Worm (Caenorhabditis elegans) whole organism, L4/young adult: ENCODE measurements around the gene srz-37.

ENCODE experiments used
- W03F9.2 ChIP-seq: fragments of 150-350 bp; optimal IDR thresholded peaks from 2 replicates; lab custom pipeline; 2014; ENCODE audit warnings: missing biosample characterization, missing genetic modification characterization
- dao-5 ChIP-seq: sonication (generic microtip); optimal IDR thresholded peaks from 2 replicates; lab custom pipeline; 2016; ENCODE audit warnings: missing genotype, missing genetic modification characterization, moderate library complexity, missing compliant biosample characterization
- him-1 ChIP-seq: sonication (generic microtip); optimal IDR thresholded peaks from 2 replicates; lab custom pipeline; 2016; ENCODE audit warnings: missing genotype, missing genetic modification reagents, missing genetic modification characterization, missing compliant biosample characterization

The srz-37 gene

DNA sequence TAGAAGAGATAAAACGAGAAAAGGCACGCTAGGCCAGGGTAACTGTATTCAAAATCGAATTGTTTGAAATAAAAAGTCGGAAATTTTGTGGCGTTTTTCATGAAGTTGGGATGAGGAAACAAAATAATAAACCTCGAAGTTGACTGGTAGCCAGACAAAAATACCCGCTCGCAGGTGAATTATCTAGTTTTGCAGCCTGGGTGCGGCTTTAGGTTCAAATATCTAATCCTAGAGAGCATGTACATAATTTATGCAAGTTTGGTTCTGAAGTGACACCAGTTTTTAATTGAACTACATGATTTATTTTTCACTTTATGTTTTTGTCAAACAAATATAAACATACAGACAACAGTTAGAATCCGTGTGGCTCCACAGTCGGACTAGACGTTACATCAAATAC, at the start of gene srz-37:
srz-37 (minus strand) TSS at position 101 of the 400 bp plus-strand sequence.
- TF ChIP-seq W03F9.2 (tag; lab: Kevin White, UChicago) = no peak
- no peak for TF ChIP-seq dao-5
- no peak for TF ChIP-seq him-1 (tag; lab: Kevin White, UChicago)

DNA sequence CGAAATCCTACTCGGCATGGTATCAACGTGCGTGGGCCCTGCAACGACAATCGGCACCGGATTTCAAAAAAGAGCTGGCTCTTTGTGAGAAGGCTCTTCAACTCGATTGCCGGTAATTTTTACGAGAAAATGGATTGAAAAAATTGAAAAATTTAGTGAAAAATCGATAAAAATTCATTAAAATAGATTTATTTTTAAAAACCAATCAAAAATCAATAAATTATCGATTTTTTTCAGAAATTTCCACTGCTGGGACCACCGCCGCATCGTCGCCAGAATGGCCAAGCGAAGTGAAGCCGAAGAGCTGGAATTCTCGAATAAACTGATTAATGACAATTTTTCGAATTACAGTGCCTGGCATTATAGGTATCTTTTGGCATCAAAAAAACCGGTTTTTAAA, 46.2 kb upstream of the srz-37 start:
- TF ChIP-seq W03F9.2 (tag; lab: Kevin White, UChicago) (no peak), dao-5 (no peak)

DNA sequence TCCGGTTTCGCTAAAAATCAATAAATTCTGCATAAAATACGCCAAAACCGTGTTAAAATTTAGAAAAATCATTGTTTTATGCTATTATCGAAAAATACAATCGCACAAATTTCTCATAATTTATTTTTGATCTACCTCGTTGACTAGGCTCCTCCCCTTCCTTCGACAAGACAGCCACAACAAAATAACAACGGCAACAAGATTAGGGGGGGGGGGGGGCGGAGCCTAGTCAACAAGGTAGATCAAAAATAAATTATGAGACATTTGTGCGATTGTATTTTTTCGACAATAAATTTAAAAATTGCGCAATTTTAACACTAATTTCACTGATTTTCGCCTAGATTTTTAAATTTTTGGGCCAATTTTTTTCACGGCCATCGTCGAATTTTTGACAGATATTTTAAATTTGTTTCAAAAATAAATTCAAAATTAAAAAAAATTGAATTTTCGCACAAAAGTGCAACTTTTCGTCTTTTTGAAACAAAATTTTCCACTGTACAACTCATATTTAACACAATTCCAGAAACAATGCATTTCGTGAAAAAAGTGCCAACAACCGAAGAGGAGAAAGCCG, 45.3 kb upstream of the srz-37 start, which contains the start of gene M57.2:
M57.2 (plus strand) TSS at position 524 of the 574 bp plus-strand sequence.
- TF ChIP-seq dao-5 = no peak

DNA sequence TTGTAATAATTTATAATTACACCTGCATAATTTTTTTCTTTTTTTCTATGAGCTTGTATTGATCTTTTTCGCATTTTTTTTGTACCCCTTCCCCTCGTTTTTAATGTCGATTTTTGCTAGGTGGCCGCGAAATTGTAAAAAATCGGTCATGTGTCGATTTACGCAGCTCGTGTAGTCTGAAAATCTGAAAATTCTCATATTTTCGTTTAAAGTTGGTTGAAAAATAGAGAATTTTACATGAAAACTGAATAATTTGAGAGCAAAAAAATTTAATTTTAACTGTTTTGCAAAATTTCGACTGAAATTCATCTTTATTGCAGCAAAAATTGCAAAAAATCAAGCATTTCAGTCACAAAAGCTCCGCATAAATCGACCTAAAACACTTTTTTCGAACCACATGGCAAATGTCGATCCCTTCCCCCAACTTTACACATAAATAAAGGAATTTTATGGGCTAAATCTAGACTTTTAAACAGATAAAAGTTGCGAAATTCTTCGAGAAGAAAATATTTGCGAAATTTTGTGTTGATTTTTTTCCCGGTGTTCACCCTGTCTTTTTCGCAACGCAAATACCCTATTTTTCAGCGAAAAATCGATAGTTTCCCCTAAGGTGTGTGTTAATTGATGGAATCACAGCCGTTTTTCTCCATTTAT, 44.6 kb upstream of the srz-37 start:
- no peak for TF ChIP-seq W03F9.2 (tag; lab: Kevin White, UChicago)

DNA sequence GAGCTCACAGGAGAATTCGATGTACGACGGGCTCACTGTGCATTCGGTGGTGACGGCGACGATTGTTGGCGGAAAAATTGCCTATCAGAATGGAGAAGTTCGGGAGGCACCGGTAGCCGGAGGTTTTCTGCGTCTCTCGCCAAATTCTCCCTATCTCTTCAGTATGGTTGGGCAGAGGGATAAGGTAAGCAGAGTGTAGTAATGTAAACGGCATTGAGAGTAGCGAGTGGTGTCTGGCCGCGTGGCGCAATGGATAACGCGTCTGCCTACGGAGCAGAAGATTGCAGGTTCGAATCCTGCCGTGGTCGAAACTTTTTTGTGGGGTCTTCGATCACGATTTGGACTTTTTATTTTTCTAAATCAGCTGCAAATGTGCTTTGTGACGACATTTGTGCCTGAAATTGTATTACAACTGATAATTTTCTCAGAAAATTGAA, 42.9 kb upstream of the srz-37 start:
- TF ChIP-seq him-1 (tag; lab: Kevin White, UChicago) (peak; percentile 23), W03F9.2 (tag; lab: Kevin White, UChicago) (no peak), dao-5 (no peak)

DNA sequence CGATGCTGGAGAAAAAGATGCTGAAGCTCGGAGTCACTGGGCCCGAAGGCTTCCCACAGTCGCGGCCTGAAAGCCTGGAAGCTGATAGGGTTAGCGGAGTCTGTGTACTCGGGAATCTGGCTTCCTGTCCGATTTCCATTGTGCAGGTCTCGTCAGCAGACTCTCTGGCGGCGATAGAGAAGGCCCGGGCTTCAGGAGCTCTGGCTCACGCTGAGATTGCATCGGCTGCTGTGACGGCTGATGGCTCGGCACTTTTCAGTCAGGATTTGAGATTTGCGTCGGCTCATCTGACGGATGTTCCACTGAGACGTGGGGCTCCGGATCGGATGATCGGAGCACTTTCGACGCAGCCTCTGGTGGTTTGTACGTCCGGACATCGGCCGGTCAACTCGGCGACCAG, 41.8 kb upstream of the srz-37 start:
- TF ChIP-seq W03F9.2 (tag; lab: Kevin White, UChicago) = no peak
- TF ChIP-seq him-1 (tag; lab: Kevin White, UChicago) = no peak
- TF ChIP-seq dao-5 = no peak

DNA sequence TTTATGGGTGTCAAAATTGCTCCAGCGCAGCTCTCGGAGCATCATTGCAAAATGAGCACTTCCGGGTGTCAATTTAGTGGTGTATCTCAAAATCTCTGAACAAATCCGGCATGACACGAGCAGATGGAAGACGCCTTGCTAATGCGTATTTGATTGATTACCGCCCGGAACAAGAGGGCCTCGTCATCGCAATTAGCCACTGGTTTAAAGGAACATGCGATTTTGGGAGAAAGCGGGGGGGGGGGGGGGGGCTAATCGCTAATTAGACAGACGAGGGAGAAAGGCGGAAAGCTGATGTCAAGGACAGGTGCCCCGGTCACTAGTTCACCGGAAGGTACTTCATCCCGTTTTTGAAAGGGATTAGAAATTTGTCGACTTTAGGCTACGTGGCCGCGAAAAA, 40.0 kb upstream of the srz-37 start:
- no peak for TF ChIP-seq W03F9.2 (tag; lab: Kevin White, UChicago)
- no peak for TF ChIP-seq dao-5

DNA sequence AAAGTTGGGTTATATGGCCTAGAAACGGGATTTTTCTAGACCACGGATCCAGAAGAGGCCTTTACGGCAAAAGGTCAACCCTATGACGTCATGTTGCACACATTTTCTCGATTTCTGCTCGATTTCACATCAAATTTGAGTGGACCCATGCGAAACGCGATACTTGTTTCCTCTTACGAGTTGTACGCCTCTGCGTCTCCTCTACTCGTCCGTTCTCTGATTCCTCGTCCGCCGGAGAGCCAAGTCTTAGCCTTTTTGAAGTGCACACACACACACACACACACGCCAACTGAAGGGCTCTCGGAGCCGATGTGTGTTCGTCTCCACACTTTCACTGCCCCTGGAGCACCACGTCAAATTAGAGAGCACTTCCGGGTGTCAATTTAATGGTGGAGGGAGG, 39.3 kb upstream of the srz-37 start:
- TF ChIP-seq W03F9.2 (tag; lab: Kevin White, UChicago) (no peak), him-1 (tag; lab: Kevin White, UChicago) (no peak), dao-5 (no peak)

DNA sequence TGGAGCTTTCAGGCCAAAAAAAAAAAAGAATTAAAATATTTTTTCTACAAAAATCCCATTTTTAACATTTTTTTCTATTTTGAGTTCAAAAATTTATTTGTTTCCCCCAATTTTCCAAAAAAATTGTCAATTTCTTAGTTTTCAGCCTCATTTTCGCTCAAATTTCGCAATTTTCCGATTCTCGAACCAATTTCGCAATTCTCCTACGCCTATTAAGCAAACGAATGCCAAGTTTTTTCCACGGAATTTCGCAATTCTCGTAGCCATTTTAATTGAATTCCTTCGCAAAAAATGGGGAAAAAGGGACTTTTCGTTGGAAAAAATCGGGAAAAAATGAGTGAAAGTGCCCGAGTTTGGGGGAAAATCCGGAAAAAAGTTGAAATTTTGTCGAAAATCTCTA, 38.7 kb upstream of the srz-37 start:
- TF ChIP-seq W03F9.2 (tag; lab: Kevin White, UChicago) (no peak), dao-5 (no peak)

DNA sequence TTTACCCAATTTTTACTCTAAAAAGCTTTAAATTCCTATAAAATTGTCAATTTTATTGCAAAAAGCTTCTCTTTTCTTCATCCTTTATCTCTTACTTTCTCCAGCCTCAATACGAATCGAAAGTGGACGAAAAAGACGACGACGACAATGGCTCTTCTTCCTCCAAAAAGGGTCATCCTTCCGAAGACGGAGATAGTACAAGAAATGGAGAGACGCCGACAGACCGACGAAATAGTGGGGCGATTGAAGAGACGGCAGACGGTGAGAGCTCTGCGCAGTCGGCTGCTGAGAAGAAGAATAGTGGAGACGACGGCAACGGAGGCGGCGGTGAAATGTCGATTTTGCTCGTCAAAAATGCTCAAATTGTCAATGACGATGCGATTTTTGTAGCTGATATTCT, 37.7 kb upstream of the srz-37 start:
- TF ChIP-seq W03F9.2 (tag; lab: Kevin White, UChicago) (no peak), dao-5 (no peak), him-1 (tag; lab: Kevin White, UChicago) (no peak)

DNA sequence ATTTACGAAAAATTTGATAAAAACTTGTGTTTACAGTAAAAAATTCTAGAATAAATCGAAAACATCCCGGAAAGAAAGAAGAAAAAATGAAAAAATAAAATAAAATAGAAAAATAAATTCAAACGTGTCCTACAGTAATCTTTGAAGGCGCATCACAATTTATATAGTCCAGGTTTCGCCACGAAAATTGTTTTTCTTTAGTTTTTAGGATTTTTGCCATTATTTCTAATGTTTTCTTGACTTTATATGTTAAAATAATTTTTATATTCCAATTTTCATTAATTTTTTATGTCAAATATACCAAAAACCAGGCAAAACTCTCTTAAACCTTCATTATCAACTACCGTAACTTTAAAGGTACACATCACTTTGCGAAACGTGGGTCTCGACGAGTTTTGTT, 35.9 kb upstream of the srz-37 start:
- peak; percentile 19 for TF ChIP-seq W03F9.2 (tag; lab: Kevin White, UChicago)
- TF ChIP-seq dao-5 = no peak

DNA sequence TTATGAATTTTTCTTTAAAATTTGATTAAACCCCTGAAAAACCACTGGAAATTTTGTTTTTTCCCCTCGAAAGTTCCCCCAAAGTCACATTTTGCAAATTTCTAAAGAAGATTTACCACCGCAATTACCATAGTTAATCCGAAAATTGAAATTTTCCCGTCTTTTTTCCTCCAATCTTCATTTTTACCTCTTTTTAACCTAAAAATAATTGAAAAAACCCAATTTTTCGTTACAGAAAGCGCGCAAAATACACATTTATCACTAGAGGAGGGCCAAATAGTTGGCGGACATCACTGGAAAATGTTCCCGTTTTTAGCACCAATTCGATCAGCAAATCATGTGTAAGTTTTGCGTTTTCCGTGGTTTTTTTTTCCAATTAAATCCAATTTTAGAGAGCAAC, 34.9 kb upstream of the srz-37 start, which contains the start of gene unc-33:
unc-33 (plus strand) TSS at position 301 of the 400 bp plus-strand sequence.
- no peak for TF ChIP-seq dao-5
- TF ChIP-seq him-1 (tag; lab: Kevin White, UChicago) = no peak
- TF ChIP-seq W03F9.2 (tag; lab: Kevin White, UChicago) = no peak

DNA sequence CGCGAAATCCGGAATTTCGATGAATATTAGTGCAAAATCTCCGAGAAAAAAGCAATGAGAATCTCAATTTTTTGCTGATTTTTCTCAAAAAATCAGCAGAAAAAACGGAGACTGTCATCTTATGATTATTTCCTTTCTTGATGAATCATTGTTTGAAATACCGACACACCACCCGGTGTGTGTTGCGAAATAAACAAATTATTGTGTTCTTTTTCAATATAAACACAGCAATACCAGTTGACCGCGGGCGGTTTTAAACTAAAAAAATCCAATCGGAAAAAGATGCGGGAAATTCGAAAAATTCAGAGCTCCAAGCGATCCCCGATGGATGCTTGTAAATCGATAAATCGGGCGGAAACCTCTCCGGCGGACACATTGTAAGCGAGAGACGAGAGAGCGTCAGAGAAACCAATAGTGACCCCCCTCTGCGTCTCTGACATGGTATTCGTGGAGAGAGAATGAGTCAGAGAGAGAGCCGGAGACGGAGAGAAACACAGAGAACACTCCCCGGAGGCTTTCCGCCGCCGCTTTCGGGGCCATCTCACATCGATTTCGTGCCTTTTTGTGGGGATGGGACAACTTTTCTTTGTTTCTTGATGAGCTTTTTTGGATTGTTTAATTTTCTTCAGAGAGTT, 33.9 kb upstream of the srz-37 start:
- TF ChIP-seq dao-5 (no peak), him-1 (tag; lab: Kevin White, UChicago) (peak; percentile 41)

DNA sequence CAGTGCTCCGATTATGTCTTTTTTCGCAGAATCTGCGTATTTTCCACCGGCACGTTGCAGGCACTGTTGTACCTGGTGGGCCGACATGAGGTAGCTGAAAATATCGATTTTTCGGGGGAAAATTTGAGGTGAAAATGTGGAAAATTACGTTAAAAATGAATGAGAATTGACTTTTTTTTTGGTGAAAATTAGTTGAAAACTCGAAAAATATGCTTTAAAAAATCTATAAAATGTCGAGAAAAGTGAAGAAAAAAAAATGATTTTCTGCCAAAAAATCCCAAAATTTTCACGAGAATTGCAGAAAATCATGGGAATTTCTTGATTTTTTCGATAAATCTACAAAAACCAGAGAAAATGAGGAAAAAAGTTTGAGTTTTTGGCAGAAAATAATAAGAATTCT, 32.8 kb upstream of the srz-37 start, which contains the start of gene tsg-101:
tsg-101 (minus strand) TSS at position 101 of the 400 bp plus-strand sequence.
- no peak for TF ChIP-seq dao-5
- TF ChIP-seq W03F9.2 (tag; lab: Kevin White, UChicago) = no peak
- no peak for TF ChIP-seq him-1 (tag; lab: Kevin White, UChicago)
